Fruit fly (Drosophila melanogaster) whole organism, embryonic: ENCODE data around the gene CG43999.

ENCODE experiments used
- CG11723 ChIP-seq: fragments of 200-800 bp; sonication (Bioruptor generic); optimal IDR thresholded peaks from 2 replicates; lab custom pipeline; 2017; ENCODE audit warnings: missing biosample characterization, mild to moderate bottlenecking, missing genetic modification characterization
- CG12391 ChIP-seq: fragments of 200-800 bp; sonication (Bioruptor generic); optimal IDR thresholded peaks from 3 replicates; lab custom pipeline; 2018; ENCODE audit warnings: missing biosample characterization, mild to moderate bottlenecking, missing genetic modification characterization, moderate library complexity
- Sin3A ChIP-seq: fragments of >200 bp; optimal IDR thresholded peaks from 2 replicates; lab custom pipeline; 2018
- Ssrp ChIP-seq: fragments of 200-800 bp; sonication (Bioruptor generic); optimal IDR thresholded peaks from 2 replicates; lab custom pipeline; 2018; ENCODE audit warnings: missing biosample characterization, mild to moderate bottlenecking, missing genetic modification characterization, moderate library complexity
- lab ChIP-seq: fragments of 200-800 bp; sonication (Bioruptor generic); optimal IDR thresholded peaks from 3 replicates; lab custom pipeline; 2017; ENCODE audit warnings: missing biosample characterization, missing genetic modification characterization, mild to moderate bottlenecking, moderate library complexity, missing genetic modification reagents

DNA sequence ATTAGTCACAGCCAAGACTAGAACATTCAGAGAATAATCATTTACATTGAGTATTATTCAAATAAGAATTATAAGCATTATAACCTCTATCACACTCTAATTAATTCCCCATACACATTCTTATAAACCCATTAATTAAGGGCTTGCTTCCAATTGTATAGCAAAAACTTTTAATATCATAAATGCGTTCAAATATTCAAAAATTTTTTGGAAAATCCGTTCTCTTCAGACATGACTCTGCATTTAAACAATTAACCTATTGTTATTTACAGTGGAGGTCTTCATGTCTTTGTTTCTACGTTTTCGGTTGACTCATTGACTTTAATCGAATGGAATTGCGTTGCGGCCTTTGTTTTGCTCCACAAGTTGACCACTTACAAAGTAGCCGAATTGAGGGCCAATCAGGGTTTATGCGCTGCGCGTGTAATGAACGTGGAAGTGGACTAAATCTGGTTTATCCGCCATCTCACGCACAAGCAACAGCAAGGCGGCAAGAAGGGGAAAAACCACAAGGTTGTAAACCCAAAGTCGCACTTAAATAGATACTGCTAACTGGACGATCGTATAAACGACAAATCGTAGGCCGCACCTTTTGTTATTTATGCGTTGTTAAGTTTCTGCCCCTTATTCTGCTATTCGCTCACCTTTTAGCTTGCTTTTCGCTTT is 7.8 kb downstream of the CG43999 start:
- TF ChIP-seq CG12391 (peak; percentile 3), Ssrp (tag; lab: Kevin White, UChicago) (no peak), lab (GFP tag; lab: Kevin White, UChicago) (peak; percentile 83), CG11723 (GFP tag; lab: Kevin White, UChicago) (no peak), Sin3A (lab: Kevin White, UChicago) (no peak)
